In genomic region chr3L:10967956-10968355, dm6 we compare ENCODE assay signal across 3 fruit fly cellular contexts.
A peak's percentile ranks its signal among the peaks of the same experiment; 100 is the strongest.
TF ChIP-seq lines count a peak whose summit lies in the region.

No protein-coding gene starts in this region.

TF ChIP-seq in whole organism, prepupa, 60 proteins besides CTCF, POLR2A, EP300 and RAD21 (continues in another document):
- TF ChIP-seq CG11762 (GFP tag; optimal IDR thresholded peaks at IDR 0.05; lab: Kevin White, UChicago; ENCODE audit: insufficient read depth), result no peak
- TF ChIP-seq Eip93F (GFP tag; optimal IDR thresholded peaks at IDR 0.05; lab: Kevin White, UChicago), result no peak
- TF ChIP-seq CG4318 (GFP tag; optimal IDR thresholded peaks at IDR 0.05; lab: Kevin White, UChicago), result no peak
- no peak for TF ChIP-seq Hr38 (GFP tag; optimal IDR thresholded peaks at IDR 0.05; lab: Kevin White, UChicago)
- peak; percentile 88 for TF ChIP-seq Eip78C (GFP tag; lab: Kevin White, UChicago)
- no peak for TF ChIP-seq CG1621 (tag; optimal IDR thresholded peaks at IDR 0.05; lab: Kevin White, UChicago)
- peak; percentile 31 for TF ChIP-seq pdm3 (GFP tag; optimal IDR thresholded peaks at IDR 0.05; lab: Kevin White, UChicago)
- no peak for TF ChIP-seq Ets21C (GFP tag; optimal IDR thresholded peaks at IDR 0.05; lab: Kevin White, UChicago)
- no peak for TF ChIP-seq Blimp-1 (GFP tag; optimal IDR thresholded peaks at IDR 0.05; lab: Kevin White, UChicago)
- TF ChIP-seq CG8632 (GFP tag; optimal IDR thresholded peaks at IDR 0.05; lab: Kevin White, UChicago), result peak; percentile 3
- no peak for TF ChIP-seq CG8119 (GFP tag; IDR thresholded peaks at IDR 0.05; lab: Robert Waterston, UW)
- TF ChIP-seq CG8319 (GFP tag; optimal IDR thresholded peaks at IDR 0.05; lab: Kevin White, UChicago), result no peak
- TF ChIP-seq CG9139 (GFP tag; optimal IDR thresholded peaks at IDR 0.05; lab: Kevin White, UChicago), result no peak
- TF ChIP-seq CG6792 (GFP tag; optimal IDR thresholded peaks at IDR 0.05; lab: Kevin White, UChicago), result no peak
- peak; percentile 15 for TF ChIP-seq Sox15 (GFP tag; optimal IDR thresholded peaks at IDR 0.05; lab: Kevin White, UChicago)
- TF ChIP-seq fkh (GFP tag; optimal IDR thresholded peaks at IDR 0.05; lab: Kevin White, UChicago), result no peak
- no peak for TF ChIP-seq Gug (GFP tag; IDR thresholded peaks at IDR 0.05; lab: Robert Waterston, UW)
- TF ChIP-seq spab (GFP tag; optimal IDR thresholded peaks at IDR 0.05; lab: Kevin White, UChicago), result peak; percentile 4
- peak; percentile 11 for TF ChIP-seq CG10669 (GFP tag; optimal IDR thresholded peaks at IDR 0.05; lab: Kevin White, UChicago)
- TF ChIP-seq Hr39 (GFP tag; optimal IDR thresholded peaks at IDR 0.05; lab: Kevin White, UChicago), result no peak
- no peak for TF ChIP-seq dac (GFP tag; optimal IDR thresholded peaks at IDR 0.05; lab: Kevin White, UChicago)
- TF ChIP-seq fd59A (GFP tag; optimal IDR thresholded peaks at IDR 0.05; lab: Kevin White, UChicago), result peak; percentile 12
- TF ChIP-seq CG10631 (GFP tag; optimal IDR thresholded peaks at IDR 0.05; lab: Kevin White, UChicago), result peak; percentile 14
- peak; percentile 25 for TF ChIP-seq topi (GFP tag; optimal IDR thresholded peaks at IDR 0.05; lab: Kevin White, UChicago)
- TF ChIP-seq Ets96B (tag; optimal IDR thresholded peaks at IDR 0.05; lab: Kevin White, UChicago), result peak; percentile 17
- TF ChIP-seq cyc (GFP tag; optimal IDR thresholded peaks at IDR 0.05; lab: Kevin White, UChicago), result no peak
- TF ChIP-seq CG7368 (GFP tag; optimal IDR thresholded peaks at IDR 0.05; lab: Kevin White, UChicago), result no peak
- peak; percentile 8 for TF ChIP-seq achi (GFP tag; optimal IDR thresholded peaks at IDR 0.05; lab: Kevin White, UChicago)
- peak; percentile 35 for TF ChIP-seq Sox102F (GFP tag; optimal IDR thresholded peaks at IDR 0.05; lab: Kevin White, UChicago)
- TF ChIP-seq Smox (GFP tag; optimal IDR thresholded peaks at IDR 0.05; lab: Kevin White, UChicago), result peak; percentile 21
- no peak for TF ChIP-seq CG15336 (GFP tag; IDR thresholded peaks at IDR 0.05; lab: Robert Waterston, UW)
- peak; percentile 40 for TF ChIP-seq Met (GFP tag; optimal IDR thresholded peaks at IDR 0.05; lab: Kevin White, UChicago)

TF ChIP-seq in whole organism, pupa, 21 proteins besides CTCF, POLR2A, EP300 and RAD21:
- peak; percentile 24 for TF ChIP-seq CG9948 (tag; optimal IDR thresholded peaks at IDR 0.05; lab: Kevin White, UChicago)
- peak; percentile 18 for TF ChIP-seq CG15710 (tag; optimal IDR thresholded peaks at IDR 0.05; lab: Kevin White, UChicago)
- no peak for TF ChIP-seq CG34367 (tag; optimal IDR thresholded peaks at IDR 0.05; lab: Kevin White, UChicago)
- TF ChIP-seq CG8159 (tag; optimal IDR thresholded peaks at IDR 0.05; lab: Kevin White, UChicago), result peak; percentile 45
- TF ChIP-seq D1 (tag; optimal IDR thresholded peaks at IDR 0.05; lab: Kevin White, UChicago), result no peak
- peak; percentile 2 for TF ChIP-seq CG17806 (tag; optimal IDR thresholded peaks at IDR 0.05; lab: Kevin White, UChicago)
- peak; percentile 26 for TF ChIP-seq CG14655 (GFP tag; optimal IDR thresholded peaks at IDR 0.05; lab: Kevin White, UChicago)
- no peak for TF ChIP-seq CG13204 (GFP tag; optimal IDR thresholded peaks at IDR 0.05; lab: Kevin White, UChicago)

TF ChIP-seq in whole organism, wandering third instar larva, 38 proteins besides CTCF, POLR2A, EP300 and RAD21:
- TF ChIP-seq fru (GFP tag; optimal IDR thresholded peaks at IDR 0.05; lab: Kevin White, UChicago) (peak; percentile 5), Sp1 (GFP tag; optimal IDR thresholded peaks at IDR 0.05; lab: Kevin White, UChicago) (peak; percentile 30), CrebA (GFP tag; optimal IDR thresholded peaks at IDR 0.05; lab: Kevin White, UChicago; ENCODE audit: borderline replicate concordance) (no peak), br (GFP tag; optimal IDR thresholded peaks at IDR 0.05; lab: Kevin White, UChicago) (peak; percentile 14), CG32264 (GFP tag; optimal IDR thresholded peaks at IDR 0.05; lab: Kevin White, UChicago) (no peak), rgr (GFP tag; optimal IDR thresholded peaks at IDR 0.05; lab: Kevin White, UChicago) (no peak), pan (optimal IDR thresholded peaks at IDR 0.05; lab: Kevin White, UChicago) (no peak), usp (GFP tag; optimal IDR thresholded peaks at IDR 0.05; lab: Kevin White, UChicago) (no peak), lola (GFP tag; optimal IDR thresholded peaks at IDR 0.05; lab: Kevin White, UChicago) (no peak), foxo (GFP tag; optimal IDR thresholded peaks at IDR 0.05; lab: Kevin White, UChicago) (peak in 1 of 2 experiments; percentile 7), jim (GFP tag; optimal IDR thresholded peaks at IDR 0.05; lab: Kevin White, UChicago) (no peak), brk (GFP tag; optimal IDR thresholded peaks at IDR 0.05; lab: Kevin White, UChicago) (no peak), woc (GFP tag; optimal IDR thresholded peaks at IDR 0.05; lab: Kevin White, UChicago) (peak; percentile 74), tai (GFP tag; optimal IDR thresholded peaks at IDR 0.05; lab: Kevin White, UChicago) (no peak), ey (GFP tag; optimal IDR thresholded peaks at IDR 0.05; lab: Kevin White, UChicago) (peak; percentile 25), Dif (GFP tag; optimal IDR thresholded peaks at IDR 0.05; lab: Kevin White, UChicago; ENCODE audit: partially characterized antibody) (no peak), sage (GFP tag; optimal IDR thresholded peaks at IDR 0.05; lab: Kevin White, UChicago) (no peak), HLH106 (tag; optimal IDR thresholded peaks at IDR 0.05; lab: Kevin White, UChicago) (peak; percentile 18), Hnf4 (GFP tag; optimal IDR thresholded peaks at IDR 0.05; lab: Kevin White, UChicago) (no peak), dsf (GFP tag; optimal IDR thresholded peaks at IDR 0.05; lab: Kevin White, UChicago; ENCODE audit: borderline replicate concordance) (no peak), dmrt93B (GFP tag; optimal IDR thresholded peaks at IDR 0.05; lab: Kevin White, UChicago) (no peak), Vsx2 (GFP tag; optimal IDR thresholded peaks at IDR 0.05; lab: Kevin White, UChicago; ENCODE audit: partially characterized antibody) (no peak), Hr78 (GFP tag; optimal IDR thresholded peaks at IDR 0.05; lab: Kevin White, UChicago) (no peak), OdsH (GFP tag; optimal IDR thresholded peaks at IDR 0.05; lab: Kevin White, UChicago) (peak; percentile 45), psq (GFP tag; optimal IDR thresholded peaks at IDR 0.05; lab: Kevin White, UChicago) (peak; percentile 5), GATAd (GFP tag; optimal IDR thresholded peaks at IDR 0.05; lab: Kevin White, UChicago) (no peak), h (GFP tag; optimal IDR thresholded peaks at IDR 0.05; lab: Kevin White, UChicago) (peak; percentile 38), Myc (optimal IDR thresholded peaks at IDR 0.05; lab: Kevin White, UChicago) (no peak), Jra (GFP tag; optimal IDR thresholded peaks at IDR 0.05; lab: Kevin White, UChicago) (no peak), Rel (GFP tag; optimal IDR thresholded peaks at IDR 0.05; lab: Kevin White, UChicago) (no peak), Rel (tag; optimal IDR thresholded peaks at IDR 0.05; lab: Kevin White, UChicago) (no peak), dl (GFP tag; optimal IDR thresholded peaks at IDR 0.05; lab: Kevin White, UChicago; ENCODE audit: insufficient read depth in 1 of 2, partially characterized antibody in 2 of 2) (no peak), Hr83 (GFP tag; optimal IDR thresholded peaks at IDR 0.05; lab: Kevin White, UChicago; ENCODE audit: poor library complexity, severe bottlenecking) (no peak), Dfd (GFP tag; optimal IDR thresholded peaks at IDR 0.05; lab: Kevin White, UChicago) (no peak), CG9705 (GFP tag; optimal IDR thresholded peaks at IDR 0.05; lab: Kevin White, UChicago) (no peak), sv (GFP tag; optimal IDR thresholded peaks at IDR 0.05; lab: Kevin White, UChicago) (no peak), Abd-B (GFP tag; optimal IDR thresholded peaks at IDR 0.05; lab: Kevin White, UChicago) (no peak), N (GFP tag; optimal IDR thresholded peaks at IDR 0.05; lab: Kevin White, UChicago) (no peak), Mio (GFP tag; optimal IDR thresholded peaks at IDR 0.05; lab: Kevin White, UChicago) (no peak)

Comparison
In these comparisons a context has a peak if more than half of its experiments do, and no peak if none do; other contexts are left out.
1. Of the 1 proteins assayed by ChIP-seq in both whole organism, prepupa and whole organism, wandering third instar larva: peak only in whole organism, prepupa: none; only in whole organism, wandering third instar larva: none; in both: OdsH; in neither: 0.